Worm (Caenorhabditis elegans) whole organism, L1 larva: ENCODE results near the gene C46H3.2.

Experiments
- C04F5.9 ChIP-seq: sonication (generic microtip); optimal IDR thresholded peaks from 2 replicates; lab custom pipeline; 2016; ENCODE audit warnings: missing genetic modification characterization, missing compliant biosample characterization
- C34B4.2 ChIP-seq: sonication (generic microtip); optimal IDR thresholded peaks from 2 replicates; lab custom pipeline; 2017; ENCODE audit warnings: mild to moderate bottlenecking, missing genetic modification characterization, missing compliant biosample characterization
- alr-1 ChIP-seq: fragments of 200-800 bp; sonication (Bioruptor generic); optimal IDR thresholded peaks from 2 replicates; lab custom pipeline; 2018; ENCODE audit warnings: borderline replicate concordance, mild to moderate bottlenecking, missing genetic modification characterization, missing compliant biosample characterization
- blmp-1 ChIP-seq: fragments of 150-350 bp; optimal IDR thresholded peaks from 2 replicates; lab custom pipeline; 2014; ENCODE audit warnings: missing biosample characterization, missing genetic modification characterization
- ceh-82 ChIP-seq, 3 experiments: fragments of 150-350 bp in 1 of 3; sonication (generic microtip) in 2 of 3; optimal IDR thresholded peaks; 2 replicates each; lab custom pipeline; 2014 to 2017; ENCODE audit warnings: missing biosample characterization in 3 of 3, missing genetic modification characterization in 3 of 3
- ceh-90 ChIP-seq: sonication (generic microtip); optimal IDR thresholded peaks from 2 replicates; lab custom pipeline; 2016; ENCODE audit warnings: missing genetic modification characterization, missing compliant biosample characterization
- ces-1 ChIP-seq: fragments of 150-350 bp; optimal IDR thresholded peaks from 2 replicates; lab custom pipeline; 2014; ENCODE audit warnings: missing biosample characterization, missing genetic modification reagents, missing genetic modification characterization
- dsc-1 ChIP-seq: sonication (generic microtip); optimal IDR thresholded peaks from 2 replicates; lab custom pipeline; 2016; ENCODE audit warnings: mild to moderate bottlenecking, missing genetic modification characterization, missing compliant biosample characterization
- efl-1 ChIP-seq, 4 experiments: fragments of 150-350 bp; optimal IDR thresholded peaks in 3 of 4; peaks in 1 of 4; 1 replicate in 1 of 4; 2 replicates in 3 of 4; lab custom pipeline; 2014; ENCODE audit warnings: missing biosample characterization in 2 of 4, missing genetic modification characterization in 2 of 4, missing genetic modification reagents in 2 of 4
- elt-3 ChIP-seq, 6 experiments: fragments of 150-350 bp in 1 of 6; sonication (generic microtip); optimal IDR thresholded peaks; 2 replicates each; lab custom pipeline; 2017 to 2018; ENCODE audit warnings: missing biosample characterization in 6 of 6, missing genetic modification characterization in 6 of 6, inconsistent platforms in 1 of 6
- fkh-4 ChIP-seq: sonication (generic microtip); optimal IDR thresholded peaks from 2 replicates; lab custom pipeline; 2016; ENCODE audit warnings: missing compliant biosample characterization, missing genetic modification characterization, borderline replicate concordance
- grh-1 ChIP-seq: fragments of 200-800 bp; sonication (Bioruptor generic); IDR thresholded peaks from 2 replicates; pipeline ENCODE4 v1.3.6; 2022; ENCODE audit warnings: missing genetic modification reagents, missing genetic modification characterization, missing compliant biosample characterization
- hlh-17 ChIP-seq: fragments of 200-800 bp; sonication (Bioruptor generic); optimal IDR thresholded peaks from 2 replicates; lab custom pipeline; 2018; ENCODE audit warnings: missing genetic modification characterization, mild to moderate bottlenecking, missing compliant biosample characterization, moderate library complexity, borderline replicate concordance
- hpl-2 ChIP-seq: fragments of 150-350 bp; optimal IDR thresholded peaks from 2 replicates; lab custom pipeline; 2014; ENCODE audit warnings: missing biosample characterization, missing genetic modification reagents, missing genetic modification characterization
- isw-1 ChIP-seq: fragments of 200-800 bp; sonication (Bioruptor generic); IDR thresholded peaks from 2 replicates; pipeline ENCODE4 v1.3.6; 2022; ENCODE audit warnings: missing genetic modification characterization, missing compliant biosample characterization
- lin-14 ChIP-seq: fragments of 200-800 bp; sonication (Bioruptor generic); optimal IDR thresholded peaks from 2 replicates; lab custom pipeline; 2018; ENCODE audit warnings: mild to moderate bottlenecking, missing genetic modification characterization, moderate library complexity, missing compliant biosample characterization
- lin-39 ChIP-seq: fragments of 150-350 bp; optimal IDR thresholded peaks from 2 replicates; lab custom pipeline; 2014; ENCODE audit warnings: missing biosample characterization, missing genetic modification reagents, missing genetic modification characterization
- lsy-2 ChIP-seq, 2 experiments: fragments of 150-350 bp; optimal IDR thresholded peaks; 2 replicates each; lab custom pipeline; 2014; ENCODE audit warnings: missing biosample characterization in 2 of 2, missing genetic modification characterization in 2 of 2
- mdl-1 ChIP-seq, 2 experiments: fragments of 150-350 bp; optimal IDR thresholded peaks; 2 replicates each; lab custom pipeline; 2014 to 2017; ENCODE audit warnings: missing biosample characterization in 2 of 2, missing genetic modification characterization in 2 of 2, inconsistent platforms in 1 of 2
- mep-1 ChIP-seq: fragments of 150-350 bp; optimal IDR thresholded peaks from 2 replicates; lab custom pipeline; 2014; ENCODE audit warnings: missing biosample characterization, missing genetic modification characterization
- nhr-12 ChIP-seq: sonication (generic microtip); optimal IDR thresholded peaks from 2 replicates; lab custom pipeline; 2017; ENCODE audit warnings: missing biosample characterization, missing genetic modification characterization
- nhr-237 ChIP-seq: fragments of 150-350 bp; optimal IDR thresholded peaks from 2 replicates; lab custom pipeline; 2014; ENCODE audit warnings: missing biosample characterization, missing genetic modification characterization
- nhr-47 ChIP-seq: sonication (generic microtip); optimal IDR thresholded peaks from 2 replicates; lab custom pipeline; 2016; ENCODE audit warnings: mild to moderate bottlenecking, missing genetic modification characterization, moderate library complexity, missing compliant biosample characterization
- nhr-76 ChIP-seq: sonication (generic microtip); optimal IDR thresholded peaks from 2 replicates; lab custom pipeline; 2017; ENCODE audit warnings: missing biosample characterization, missing genetic modification characterization
- nhr-90 ChIP-seq: sonication (generic microtip); optimal IDR thresholded peaks from 2 replicates; lab custom pipeline; 2016; ENCODE audit warnings: mild to moderate bottlenecking, missing genetic modification characterization, missing compliant biosample characterization; ENCODE audit not compliant: poor library complexity
- pax-3 ChIP-seq: fragments of 200-800 bp; sonication (Bioruptor generic); optimal IDR thresholded peaks from 2 replicates; lab custom pipeline; 2018; ENCODE audit warnings: mild to moderate bottlenecking, missing genetic modification characterization, moderate library complexity, missing compliant biosample characterization
- skn-1 ChIP-seq: fragments of 150-350 bp; optimal IDR thresholded peaks from 2 replicates; lab custom pipeline; 2014; ENCODE audit warnings: missing biosample characterization, missing genetic modification characterization
- sox-4 ChIP-seq: sonication (generic microtip); optimal IDR thresholded peaks from 2 replicates; lab custom pipeline; 2016; ENCODE audit warnings: missing genetic modification characterization, missing compliant biosample characterization
- sptf-1 ChIP-seq: fragments of 150-350 bp; optimal IDR thresholded peaks from 2 replicates; lab custom pipeline; 2014; ENCODE audit warnings: missing biosample characterization, missing genetic modification characterization
- sup-37 ChIP-seq: fragments of 200-800 bp; sonication (Bioruptor generic); optimal IDR thresholded peaks from 2 replicates; lab custom pipeline; 2018; ENCODE audit warnings: mild to moderate bottlenecking, missing genetic modification characterization, missing compliant biosample characterization
- swsn-7 ChIP-seq: sonication (generic microtip); optimal IDR thresholded peaks from 2 replicates; lab custom pipeline; 2016; ENCODE audit warnings: missing genetic modification characterization, missing compliant biosample characterization
- tbx-2 ChIP-seq: sonication (generic microtip); optimal IDR thresholded peaks from 2 replicates; lab custom pipeline; 2016; ENCODE audit warnings: missing genetic modification characterization, missing compliant biosample characterization
- unc-30 ChIP-seq: sonication (generic microtip); optimal IDR thresholded peaks from 2 replicates; lab custom pipeline; 2017; ENCODE audit warnings: missing biosample characterization, missing genetic modification characterization
- vab-15 ChIP-seq: sonication (generic microtip); optimal IDR thresholded peaks from 2 replicates; lab custom pipeline; 2017; ENCODE audit warnings: missing genotype, mild to moderate bottlenecking, missing genetic modification characterization, missing compliant biosample characterization
- xbp-1 ChIP-seq: sonication (generic microtip); optimal IDR thresholded peaks from 2 replicates; lab custom pipeline; 2016; ENCODE audit warnings: missing genetic modification characterization, missing compliant biosample characterization

C46H3.2 gene

DNA sequence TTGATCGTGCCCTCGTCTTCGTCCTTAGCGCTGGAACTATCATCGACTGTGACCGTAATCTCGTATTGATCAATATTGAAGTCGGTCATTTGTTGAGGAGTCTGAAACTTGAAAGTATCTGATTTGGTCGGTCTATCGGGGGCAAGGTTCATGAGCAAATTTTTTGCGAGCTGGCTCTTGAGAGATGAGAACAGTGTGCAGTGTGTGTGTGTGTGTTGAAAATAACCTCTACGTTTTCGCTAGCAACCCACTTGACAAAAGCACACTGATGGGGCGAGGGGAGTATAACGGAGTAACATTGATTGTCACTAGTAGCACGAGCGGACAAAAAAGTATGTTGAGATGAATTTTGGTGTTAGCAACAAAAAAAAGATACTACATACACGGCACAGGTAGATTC is 8.2 kb upstream of the C46H3.2 start, which contains the start of gene C25G6.3:
TSS of gene C25G6.3 (minus strand) at position 101 of the 400 bp plus-strand sequence.
- TF ChIP-seq hlh-17 (GFP tag; lab: Kevin White, UChicago) (no peak), sptf-1 (tag; lab: Kevin White, UChicago) (no peak), C34B4.2 (tag; lab: Kevin White, UChicago) (no peak), ceh-90 (tag; lab: Kevin White, UChicago) (no peak), vab-15 (no peak), isw-1 (no peak), mep-1 (no peak), nhr-76 (tag; lab: Kevin White, UChicago) (no peak), unc-30 (no peak), fkh-4 (tag; lab: Kevin White, UChicago) (no peak), ces-1 (no peak), grh-1 (no peak)

DNA sequence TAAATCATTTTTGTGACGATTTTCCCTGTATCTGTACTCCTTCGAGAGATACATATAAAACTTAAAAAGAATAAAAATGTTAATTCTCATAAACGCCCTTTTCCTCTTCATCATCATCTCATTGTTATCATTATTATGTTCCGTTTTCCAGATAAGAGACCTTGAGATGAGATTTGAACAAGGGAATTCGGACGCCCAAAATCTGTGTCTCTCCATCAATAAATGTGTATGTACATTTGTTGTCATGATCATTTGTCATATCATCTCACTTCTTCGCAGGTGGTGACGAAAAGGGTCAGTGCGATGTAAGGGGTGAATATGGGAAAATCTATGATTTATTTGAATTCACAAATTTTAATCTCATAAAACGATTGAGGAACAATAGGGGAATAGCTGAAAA is 1.5 kb upstream of the C46H3.2 start:
- TF ChIP-seq blmp-1 (tag; lab: Kevin White, UChicago) (peak; percentile 39), ceh-82 (tag; optimal IDR thresholded peaks at IDR 0.05; lab: Kevin White, UChicago) (no peak), swsn-7 (tag; lab: Kevin White, UChicago) (no peak), elt-3 (tag; optimal IDR thresholded peaks at IDR 0.05; lab: Kevin White, UChicago) (peak in 1 of 6 experiments; percentile 55), sup-37 (GFP tag; lab: Kevin White, UChicago) (no peak)

DNA sequence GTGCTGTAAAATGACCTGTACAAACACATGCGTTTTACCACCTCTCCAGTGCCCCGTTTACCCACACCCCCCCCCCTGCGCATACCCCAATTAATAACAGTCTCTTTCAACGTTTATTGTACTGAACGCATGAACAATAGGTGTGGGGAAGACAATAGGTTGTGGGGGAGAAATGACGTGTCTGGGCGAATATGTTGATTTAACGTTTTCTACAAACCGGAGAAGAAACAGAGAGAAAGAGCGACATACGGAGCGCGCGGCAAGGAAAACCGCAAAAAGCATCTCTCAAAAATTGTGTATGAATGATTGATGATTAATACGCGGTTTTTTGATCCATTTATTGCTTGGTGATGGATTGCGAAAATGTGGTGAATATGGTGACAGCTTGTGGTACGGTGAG is 6.7 kb downstream of the C46H3.2 start:
- TF ChIP-seq mdl-1 (tag; optimal IDR thresholded peaks at IDR 0.05; lab: Kevin White, UChicago) (no peak), efl-1 (optimal IDR thresholded peaks at IDR 0.05; lab: Kevin White, UChicago) (no peak), efl-1 (GFP tag; optimal IDR thresholded peaks at IDR 0.05 in 1 of 2; lab: Kevin White, UChicago) (peak in 1 of 2 experiments; percentile 21), nhr-237 (tag; lab: Kevin White, UChicago) (no peak), nhr-76 (tag; lab: Kevin White, UChicago) (no peak), blmp-1 (tag; lab: Kevin White, UChicago) (peak; percentile 6), xbp-1 (tag; lab: Kevin White, UChicago) (no peak), pax-3 (tag; lab: Kevin White, UChicago) (no peak), nhr-47 (no peak)

DNA sequence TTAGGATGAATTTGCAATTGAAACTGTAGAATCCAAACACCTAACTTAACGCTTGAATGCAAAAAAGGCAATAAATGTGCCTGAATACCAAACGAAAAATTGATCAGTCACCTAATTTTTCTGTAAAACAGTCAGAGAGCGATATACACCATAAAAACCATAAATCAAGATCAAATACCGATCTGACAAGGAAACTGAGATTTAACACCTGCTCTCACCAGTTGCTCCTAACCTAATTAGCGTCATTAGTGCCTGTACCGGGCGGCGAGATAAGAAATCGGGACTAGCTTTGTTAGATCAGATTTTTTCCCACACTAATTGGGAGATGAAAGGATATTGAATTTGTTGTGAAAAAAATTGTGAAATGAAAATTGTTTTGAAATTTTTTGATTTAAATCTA is 7.5 kb downstream of the C46H3.2 start:
- no peak for TF ChIP-seq swsn-7 (tag; lab: Kevin White, UChicago)
- TF ChIP-seq lin-39 (tag; lab: Kevin White, UChicago), result no peak
- no peak for TF ChIP-seq dsc-1
- no peak for TF ChIP-seq lin-14 (GFP tag; lab: Kevin White, UChicago)
- TF ChIP-seq C34B4.2 (tag; lab: Kevin White, UChicago), result no peak
- no peak for TF ChIP-seq sox-4
- no peak for TF ChIP-seq grh-1
- TF ChIP-seq efl-1 (optimal IDR thresholded peaks at IDR 0.05; lab: Kevin White, UChicago), result no peak
- no peak for TF ChIP-seq efl-1 (GFP tag; optimal IDR thresholded peaks at IDR 0.05 in 1 of 2; lab: Kevin White, UChicago)
- no peak for TF ChIP-seq lsy-2 (tag; optimal IDR thresholded peaks at IDR 0.05; lab: Kevin White, UChicago)
- no peak for TF ChIP-seq hpl-2
- no peak for TF ChIP-seq nhr-90 (tag; lab: Kevin White, UChicago)
- TF ChIP-seq tbx-2 (tag; lab: Kevin White, UChicago), result no peak
- TF ChIP-seq nhr-12 (tag; lab: Kevin White, UChicago), result no peak
- TF ChIP-seq C04F5.9 (tag; lab: Kevin White, UChicago), result no peak
- TF ChIP-seq alr-1 (tag; lab: Kevin White, UChicago), result no peak
- TF ChIP-seq unc-30, result no peak
- no peak for TF ChIP-seq pax-3 (tag; lab: Kevin White, UChicago)
- no peak for TF ChIP-seq skn-1 (tag; lab: Kevin White, UChicago)
